Fruit fly (Drosophila melanogaster) whole organism, wandering third instar larva: Measurements from ENCODE around the gene Shawn.

Source experiments
- CrebA ChIP-seq: fragments of 200-800 bp; sonication (Bioruptor generic); optimal IDR thresholded peaks from 2 replicates; lab custom pipeline; 2016; ENCODE audit warnings: missing biosample characterization, mild to moderate bottlenecking, missing genetic modification characterization, borderline replicate concordance
- Dfd ChIP-seq: fragments of >200 bp; optimal IDR thresholded peaks from 2 replicates; lab custom pipeline; 2017; ENCODE audit warnings: missing biosample characterization, missing genetic modification characterization
- GATAd ChIP-seq: sonication (Bioruptor generic); optimal IDR thresholded peaks from 2 replicates; lab custom pipeline; 2016; ENCODE audit warnings: missing biosample characterization, missing genetic modification characterization
- HLH106 ChIP-seq: fragments of 200-800 bp; optimal IDR thresholded peaks from 3 replicates; lab custom pipeline; 2019; ENCODE audit warnings: missing biosample characterization, mild to moderate bottlenecking, missing genetic modification characterization, moderate library complexity
- Hr78 ChIP-seq: fragments of >200 bp; optimal IDR thresholded peaks from 2 replicates; lab custom pipeline; 2017; ENCODE audit warnings: missing biosample characterization, missing genetic modification characterization
- N ChIP-seq: fragments of >200 bp; optimal IDR thresholded peaks from 2 replicates; lab custom pipeline; 2018; ENCODE audit warnings: missing biosample characterization, missing external identifiers, missing genetic modification characterization
- Sp1 ChIP-seq: fragments of 200-800 bp; sonication (Bioruptor generic); optimal IDR thresholded peaks from 3 replicates; lab custom pipeline; 2019; ENCODE audit warnings: missing biosample characterization, mild to moderate bottlenecking, missing genetic modification characterization, moderate library complexity
- dsf ChIP-seq: sonication (Bioruptor generic); optimal IDR thresholded peaks from 2 replicates; lab custom pipeline; 2016; ENCODE audit warnings: missing biosample characterization, missing genetic modification characterization, borderline replicate concordance
- fru ChIP-seq: fragments of 200-800 bp; sonication (Bioruptor generic); optimal IDR thresholded peaks from 3 replicates; lab custom pipeline; 2016; ENCODE audit warnings: missing biosample characterization, mild to moderate bottlenecking, missing genetic modification characterization
- h ChIP-seq: fragments of 200-800 bp; sonication (Bioruptor generic); optimal IDR thresholded peaks from 3 replicates; lab custom pipeline; 2016; ENCODE audit warnings: missing biosample characterization, mild to moderate bottlenecking, missing genetic modification characterization
- lola ChIP-seq: fragments of >200 bp; optimal IDR thresholded peaks from 2 replicates; lab custom pipeline; 2017; ENCODE audit warnings: missing biosample characterization, missing genetic modification characterization
- psq ChIP-seq: fragments of 200-800 bp; sonication (Bioruptor generic); optimal IDR thresholded peaks from 3 replicates; lab custom pipeline; 2017; ENCODE audit warnings: missing biosample characterization, mild to moderate bottlenecking, missing genetic modification characterization, moderate library complexity
- rgr ChIP-seq: fragments of 200-800 bp; sonication (Bioruptor generic); optimal IDR thresholded peaks from 3 replicates; lab custom pipeline; 2016; ENCODE audit warnings: missing biosample characterization, mild to moderate bottlenecking, missing genetic modification characterization
- sv ChIP-seq: fragments of 200-800 bp; sonication (Bioruptor generic); optimal IDR thresholded peaks from 3 replicates; lab custom pipeline; 2016; ENCODE audit warnings: missing biosample characterization, missing genetic modification characterization

- TF ChIP-seq fru (GFP tag; lab: Kevin White, UChicago): no peak
- no peak for TF ChIP-seq HLH106 (tag; lab: Kevin White, UChicago)
- no peak for TF ChIP-seq rgr (GFP tag; lab: Kevin White, UChicago)
- TF ChIP-seq lola (GFP tag; lab: Kevin White, UChicago): no peak
- TF ChIP-seq N (GFP tag; lab: Kevin White, UChicago): no peak
- no peak for TF ChIP-seq h (GFP tag; lab: Kevin White, UChicago)
- no peak for TF ChIP-seq Dfd (GFP tag; lab: Kevin White, UChicago)
- no peak for TF ChIP-seq sv (GFP tag; lab: Kevin White, UChicago)
- TF ChIP-seq dsf: no peak
- no peak for TF ChIP-seq psq (GFP tag; lab: Kevin White, UChicago)
- no peak for TF ChIP-seq Hr78 (GFP tag; lab: Kevin White, UChicago)
- no peak for TF ChIP-seq Sp1 (GFP tag; lab: Kevin White, UChicago)
- TF ChIP-seq CrebA (GFP tag; lab: Kevin White, UChicago): no peak
- TF ChIP-seq GATAd (GFP tag; lab: Kevin White, UChicago): no peak
These were observed 26.2 kb upstream of the Shawn start for dm6 chrX:19585142-19585541.
